Worm (Caenorhabditis elegans): ENCODE data around the gene K07D4.6.

- TF ChIP-seq lin-13 (GFP tag; optimal IDR thresholded peaks at IDR 0.05) (no peak), zag-1 (tag; optimal IDR thresholded peaks at IDR 0.05) (no peak), elt-3 (tag; optimal IDR thresholded peaks at IDR 0.05) (no peak), ztf-4 (tag; optimal IDR thresholded peaks at IDR 0.05) (no peak), crh-2 (tag; optimal IDR thresholded peaks at IDR 0.05) (no peak), blmp-1 (tag; optimal IDR thresholded peaks at IDR 0.05; ENCODE audit: insufficient read depth) (no peak), ztf-1 (GFP tag; conservative IDR thresholded peaks at IDR 0.05) (no peak), unc-39 (tag; optimal IDR thresholded peaks at IDR 0.05) (no peak)
These were observed 6.9 kb upstream of the K07D4.6 start, which contains the start of gene K07D4.5 for ce11 chrII:4025462-4025861.
